Worm (Caenorhabditis elegans): ENCODE data around the gene nlp-14.

- TF ChIP-seq hnd-1 (tag; optimal IDR thresholded peaks at IDR 0.05) (no peak), ets-7 (tag; optimal IDR thresholded peaks at IDR 0.05) (no peak), ama-1 (optimal IDR thresholded peaks at IDR 0.05) (no peak), ceh-13 (GFP tag; optimal IDR thresholded peaks at IDR 0.05) (no peak), tbx-37 (GFP tag; conservative IDR thresholded peaks at IDR 0.05) (no peak), F13C5.2 (tag; optimal IDR thresholded peaks at IDR 0.05) (no peak), B0310.2 (tag; optimal IDR thresholded peaks at IDR 0.05) (no peak), aly-1 (tag; optimal IDR thresholded peaks at IDR 0.05) (no peak), flt-1 (GFP tag; IDR thresholded peaks at IDR 0.05) (no peak), hmbx-1 (tag; optimal IDR thresholded peaks at IDR 0.05) (no peak), sea-1 (GFP tag; conservative IDR thresholded peaks at IDR 0.05) (no peak), scrt-1 (GFP tag; IDR thresholded peaks at IDR 0.05) (no peak), tbx-11 (GFP tag; IDR thresholded peaks at IDR 0.05) (no peak), hmg-4 (GFP tag; optimal IDR thresholded peaks at IDR 0.05) (no peak)
Measured at ce11 chrX:8882162-8882561, 37.1 kb downstream of the nlp-14 start.

Data from whole organism, early embryonic.